Worm (Caenorhabditis elegans): ENCODE measurements around the gene gmeb-3.

The gmeb-3 gene

ce11 chrIII:3804422-3804821 is 36.1 kb downstream of the gmeb-3 start, which contains the start of gene xbx-5:
TSS of gene xbx-5 (minus strand) at chrIII:3804477.
- TF ChIP-seq ztf-29 (GFP tag; IDR thresholded peaks at IDR 0.05), result no peak
- TF ChIP-seq med-1 (GFP tag; optimal IDR thresholded peaks at IDR 0.05; ENCODE audit: insufficient read depth), result no peak
- TF ChIP-seq ztf-23 (GFP tag; IDR thresholded peaks at IDR 0.05), result no peak
- no peak for TF ChIP-seq tab-1 (GFP tag; IDR thresholded peaks at IDR 0.05)
- TF ChIP-seq flt-1 (GFP tag; IDR thresholded peaks at IDR 0.05), result no peak
- TF ChIP-seq cog-1 (tag; optimal IDR thresholded peaks at IDR 0.05), result no peak
- TF ChIP-seq ref-1 (GFP tag; conservative IDR thresholded peaks at IDR 0.05), result no peak
- TF ChIP-seq klf-2 (GFP tag; conservative IDR thresholded peaks at IDR 0.05), result no peak
- no peak for TF ChIP-seq T22C8.4 (GFP tag; IDR thresholded peaks at IDR 0.05)

- TF ChIP-seq cog-1 (tag; optimal IDR thresholded peaks at IDR 0.05) (no peak), med-1 (GFP tag; optimal IDR thresholded peaks at IDR 0.05; ENCODE audit: insufficient read depth) (no peak), ztf-23 (GFP tag; IDR thresholded peaks at IDR 0.05) (no peak), ref-1 (GFP tag; conservative IDR thresholded peaks at IDR 0.05) (no peak), flt-1 (GFP tag; IDR thresholded peaks at IDR 0.05) (no peak)
Observed at ce11 chrIII:3806883-3807282, 38.6 kb downstream of the gmeb-3 start.

- no peak for TF ChIP-seq tab-1 (GFP tag; IDR thresholded peaks at IDR 0.05)
- TF ChIP-seq ztf-23 (GFP tag; IDR thresholded peaks at IDR 0.05), result no peak
- TF ChIP-seq ref-1 (GFP tag; conservative IDR thresholded peaks at IDR 0.05), result no peak
- no peak for TF ChIP-seq klf-2 (GFP tag; conservative IDR thresholded peaks at IDR 0.05)
- no peak for TF ChIP-seq cog-1 (tag; optimal IDR thresholded peaks at IDR 0.05)
- TF ChIP-seq med-1 (GFP tag; optimal IDR thresholded peaks at IDR 0.05; ENCODE audit: insufficient read depth), result no peak
- TF ChIP-seq ztf-29 (GFP tag; IDR thresholded peaks at IDR 0.05), result no peak
- TF ChIP-seq flt-1 (GFP tag; IDR thresholded peaks at IDR 0.05), result no peak
- TF ChIP-seq T22C8.4 (GFP tag; IDR thresholded peaks at IDR 0.05), result no peak
Observed at ce11 chrIII:3807590-3807989, 39.3 kb downstream of the gmeb-3 start.

- TF ChIP-seq ztf-23 (GFP tag; IDR thresholded peaks at IDR 0.05) (no peak), tab-1 (GFP tag; IDR thresholded peaks at IDR 0.05) (no peak), ref-1 (GFP tag; conservative IDR thresholded peaks at IDR 0.05) (no peak), ztf-29 (GFP tag; IDR thresholded peaks at IDR 0.05) (no peak), T22C8.4 (GFP tag; IDR thresholded peaks at IDR 0.05) (no peak), cog-1 (tag; optimal IDR thresholded peaks at IDR 0.05) (no peak), klf-2 (GFP tag; conservative IDR thresholded peaks at IDR 0.05) (no peak), flt-1 (GFP tag; IDR thresholded peaks at IDR 0.05) (no peak), med-1 (GFP tag; optimal IDR thresholded peaks at IDR 0.05; ENCODE audit: insufficient read depth) (no peak)
Observed at ce11 chrIII:3809008-3809407, 40.7 kb downstream of the gmeb-3 start, which contains the start of gene toh-1. TSS of gene toh-1 (minus strand) at chrIII:3809030.

- TF ChIP-seq klf-2 (GFP tag; conservative IDR thresholded peaks at IDR 0.05) (no peak), med-1 (GFP tag; optimal IDR thresholded peaks at IDR 0.05; ENCODE audit: insufficient read depth) (no peak), ztf-29 (GFP tag; IDR thresholded peaks at IDR 0.05) (no peak), ztf-23 (GFP tag; IDR thresholded peaks at IDR 0.05) (no peak), flt-1 (GFP tag; IDR thresholded peaks at IDR 0.05) (no peak)
Observed at ce11 chrIII:3811375-3811924, 43.1 kb downstream of the gmeb-3 start.

- TF ChIP-seq cog-1 (tag; optimal IDR thresholded peaks at IDR 0.05) (no peak), tab-1 (GFP tag; IDR thresholded peaks at IDR 0.05) (no peak), med-1 (GFP tag; optimal IDR thresholded peaks at IDR 0.05; ENCODE audit: insufficient read depth) (no peak), klf-2 (GFP tag; conservative IDR thresholded peaks at IDR 0.05) (no peak), ztf-29 (GFP tag; IDR thresholded peaks at IDR 0.05) (no peak), T22C8.4 (GFP tag; IDR thresholded peaks at IDR 0.05) (no peak), flt-1 (GFP tag; IDR thresholded peaks at IDR 0.05) (no peak)
Observed at ce11 chrIII:3812369-3812993, 44.2 kb downstream of the gmeb-3 start.

ce11 chrIII:3814421-3814820 is 46.1 kb downstream of the gmeb-3 start:
- TF ChIP-seq cog-1 (tag; optimal IDR thresholded peaks at IDR 0.05) (no peak), med-1 (GFP tag; optimal IDR thresholded peaks at IDR 0.05; ENCODE audit: insufficient read depth) (no peak), ztf-23 (GFP tag; IDR thresholded peaks at IDR 0.05) (no peak), flt-1 (GFP tag; IDR thresholded peaks at IDR 0.05) (no peak)

- TF ChIP-seq flt-1 (GFP tag; IDR thresholded peaks at IDR 0.05) (no peak), cog-1 (tag; optimal IDR thresholded peaks at IDR 0.05) (no peak), T22C8.4 (GFP tag; IDR thresholded peaks at IDR 0.05) (no peak), klf-2 (GFP tag; conservative IDR thresholded peaks at IDR 0.05) (no peak), ref-1 (GFP tag; conservative IDR thresholded peaks at IDR 0.05) (no peak), ztf-23 (GFP tag; IDR thresholded peaks at IDR 0.05) (no peak), tab-1 (GFP tag; IDR thresholded peaks at IDR 0.05) (no peak), med-1 (GFP tag; optimal IDR thresholded peaks at IDR 0.05; ENCODE audit: insufficient read depth) (no peak), ztf-29 (GFP tag; IDR thresholded peaks at IDR 0.05) (no peak)
Observed at ce11 chrIII:3819579-3819978, 51.3 kb downstream of the gmeb-3 start, which contains the start of gene dpy-27. TSS of gene dpy-27 (minus strand) at chrIII:3819679.

All from whole organism, midembryonic.